Worm (Caenorhabditis elegans) whole organism, mixed stage, embryonic: Measurements from ENCODE around the gene srh-88.

Experiments
- blmp-1 ChIP-seq: fragments of 150-350 bp; optimal IDR thresholded peaks from 2 replicates; lab custom pipeline; 2014; ENCODE audit warnings: missing biosample characterization, missing genetic modification characterization
- ceh-39 ChIP-seq: fragments of 150-350 bp; optimal IDR thresholded peaks from 2 replicates; lab custom pipeline; 2014; ENCODE audit warnings: missing biosample characterization, missing genetic modification characterization
- ceh-43 ChIP-seq: fragments of 200-800 bp; sonication (Bioruptor generic); optimal IDR thresholded peaks from 2 replicates; lab custom pipeline; 2018; ENCODE audit warnings: mild to moderate bottlenecking, missing genetic modification characterization, moderate library complexity, missing compliant biosample characterization
- ceh-83 ChIP-seq: fragments of 200-800 bp; sonication (Bioruptor generic); optimal IDR thresholded peaks from 2 replicates; lab custom pipeline; 2018; ENCODE audit warnings: mild to moderate bottlenecking, missing genetic modification characterization, missing compliant biosample characterization
- ces-1 ChIP-seq: fragments of 150-350 bp; optimal IDR thresholded peaks from 2 replicates; lab custom pipeline; 2014; ENCODE audit warnings: missing biosample characterization, missing genetic modification reagents, missing genetic modification characterization
- cnd-1 ChIP-seq: fragments of 200-800 bp; sonication (Bioruptor generic); optimal IDR thresholded peaks from 2 replicates; lab custom pipeline; 2018; ENCODE audit warnings: mild to moderate bottlenecking, missing genetic modification characterization, missing compliant biosample characterization
- drap-1 ChIP-seq: fragments of 200-800 bp; sonication (Bioruptor generic); optimal IDR thresholded peaks from 3 replicates; lab custom pipeline; 2018; ENCODE audit warnings: mild to moderate bottlenecking, missing genetic modification characterization, missing compliant biosample characterization
- elt-1 ChIP-seq: sonication (generic microtip); optimal IDR thresholded peaks from 2 replicates; lab custom pipeline; 2017; ENCODE audit warnings: missing genetic modification characterization, mild to moderate bottlenecking, missing compliant biosample characterization, antibody characterized with exemption, moderate library complexity, borderline replicate concordance; ENCODE audit not compliant: insufficient read depth
- elt-3 ChIP-seq: fragments of 150-350 bp; optimal IDR thresholded peaks from 2 replicates; lab custom pipeline; 2014; ENCODE audit warnings: missing biosample characterization, missing genetic modification characterization
- flh-1 ChIP-seq: fragments of 200-800 bp; sonication (Bioruptor generic); optimal IDR thresholded peaks from 2 replicates; lab custom pipeline; 2018; ENCODE audit warnings: mild to moderate bottlenecking, missing genetic modification characterization, moderate library complexity, missing compliant biosample characterization
- ham-2 ChIP-seq: fragments of 200-800 bp; sonication (Bioruptor generic); optimal IDR thresholded peaks from 2 replicates; lab custom pipeline; 2018; ENCODE audit warnings: mild to moderate bottlenecking, missing genetic modification characterization, missing compliant biosample characterization
- lin-13 ChIP-seq: fragments of 150-350 bp; optimal IDR thresholded peaks from 2 replicates; lab custom pipeline; 2014; ENCODE audit warnings: missing biosample characterization, missing genetic modification characterization
- lin-32 ChIP-seq: fragments of 200-800 bp; sonication (Bioruptor generic); optimal IDR thresholded peaks from 2 replicates; lab custom pipeline; 2018; ENCODE audit warnings: mild to moderate bottlenecking, missing genetic modification characterization, missing compliant biosample characterization
- mab-5 ChIP-seq: fragments of 150-350 bp; optimal IDR thresholded peaks from 2 replicates; lab custom pipeline; 2014; ENCODE audit warnings: missing biosample characterization, missing genetic modification characterization
- mep-1 ChIP-seq: fragments of 150-350 bp; optimal IDR thresholded peaks from 2 replicates; lab custom pipeline; 2017; ENCODE audit warnings: missing biosample characterization, missing genetic modification reagents, missing genetic modification characterization, inconsistent platforms
- mls-2 ChIP-seq: sonication (generic microtip); optimal IDR thresholded peaks from 2 replicates; lab custom pipeline; 2016; ENCODE audit warnings: mild to moderate bottlenecking, missing genetic modification characterization, moderate library complexity, missing compliant biosample characterization
- nhr-12 ChIP-seq: fragments of 150-350 bp; optimal IDR thresholded peaks from 2 replicates; lab custom pipeline; 2014; ENCODE audit warnings: missing biosample characterization, missing genetic modification characterization
- nhr-2 ChIP-seq: fragments of 150-350 bp; optimal IDR thresholded peaks from 2 replicates; lab custom pipeline; 2014; ENCODE audit warnings: missing biosample characterization, missing genetic modification characterization
- nhr-237 ChIP-seq: fragments of 150-350 bp; optimal IDR thresholded peaks from 2 replicates; lab custom pipeline; 2014; ENCODE audit warnings: missing biosample characterization, missing genetic modification characterization
- nhr-28 ChIP-seq: fragments of 150-350 bp; optimal IDR thresholded peaks from 2 replicates; lab custom pipeline; 2014; ENCODE audit warnings: missing biosample characterization, missing genetic modification characterization
- pha-4 ChIP-seq: fragments of 150-350 bp; optimal IDR thresholded peaks from 2 replicates; lab custom pipeline; 2018; ENCODE audit warnings: missing biosample characterization, missing genetic modification reagents, missing genetic modification characterization
- sem-2 ChIP-seq: fragments of 200-800 bp; sonication (Bioruptor generic); optimal IDR thresholded peaks from 2 replicates; lab custom pipeline; 2018; ENCODE audit warnings: mild to moderate bottlenecking, missing genetic modification characterization, missing compliant biosample characterization
- snpc-4 ChIP-seq: fragments of 150-350 bp; optimal IDR thresholded peaks from 2 replicates; lab custom pipeline; 2014; ENCODE audit warnings: missing biosample characterization, missing genetic modification characterization
- sptf-1 ChIP-seq: sonication (generic microtip); optimal IDR thresholded peaks from 2 replicates; lab custom pipeline; 2017; ENCODE audit warnings: mild to moderate bottlenecking, missing genetic modification characterization, moderate library complexity, missing compliant biosample characterization
- tbx-8 ChIP-seq: fragments of 200-800 bp; sonication (Bioruptor generic); optimal IDR thresholded peaks from 2 replicates; lab custom pipeline; 2018; ENCODE audit warnings: mild to moderate bottlenecking, missing genetic modification characterization, moderate library complexity, missing compliant biosample characterization
- unc-120 ChIP-seq: sonication (generic microtip); optimal IDR thresholded peaks from 2 replicates; lab custom pipeline; 2017; ENCODE audit warnings: missing genetic modification characterization, missing compliant biosample characterization; ENCODE audit not compliant: poor library complexity, severe bottlenecking
- unc-39 ChIP-seq: fragments of 150-350 bp; optimal IDR thresholded peaks from 2 replicates; lab custom pipeline; 2014; ENCODE audit warnings: missing biosample characterization, missing genetic modification characterization
- unc-62 ChIP-seq: fragments of 150-350 bp; optimal IDR thresholded peaks from 2 replicates; lab custom pipeline; 2014; ENCODE audit warnings: missing biosample characterization, missing genetic modification reagents, missing genetic modification characterization
- zip-8 ChIP-seq: fragments of 150-350 bp; optimal IDR thresholded peaks from 2 replicates; lab custom pipeline; 2014; ENCODE audit warnings: missing biosample characterization, missing genetic modification characterization
- ztf-11 ChIP-seq: fragments of 150-350 bp; optimal IDR thresholded peaks from 2 replicates; lab custom pipeline; 2014; ENCODE audit warnings: missing biosample characterization, missing genetic modification characterization

srh-88 gene

DNA sequence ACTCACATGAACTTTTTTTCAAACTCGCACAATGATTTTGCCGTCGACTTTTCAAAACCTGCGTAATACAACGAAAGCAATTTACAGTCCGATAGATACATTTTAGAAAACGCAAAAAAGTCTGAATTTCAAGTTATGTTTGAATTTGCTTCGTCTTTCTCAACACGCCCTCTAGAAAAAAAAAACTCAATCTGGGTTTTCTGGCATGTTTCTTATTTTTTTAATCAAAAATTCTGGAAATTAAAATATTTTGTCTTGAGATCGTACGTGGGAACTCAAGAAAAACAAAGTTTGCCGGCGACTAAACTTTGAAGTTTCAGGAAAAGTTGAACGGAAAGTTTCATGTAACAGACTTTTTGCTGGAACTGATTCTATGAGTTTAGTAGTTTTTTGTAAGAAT is 29.1 kb upstream of the srh-88 start, which contains the start of gene srw-115:
Gene srw-115, minus strand, starts transcription at position 101 of the 400 bp plus-strand sequence.
- TF ChIP-seq lin-32 (no peak), unc-120 (tag; lab: Kevin White, UChicago) (no peak), zip-8 (tag; lab: Kevin White, UChicago) (no peak), mep-1 (tag; lab: Kevin White, UChicago) (no peak), nhr-237 (tag; lab: Kevin White, UChicago) (no peak), snpc-4 (no peak), mab-5 (tag; lab: Kevin White, UChicago) (no peak), lin-13 (tag; lab: Kevin White, UChicago) (no peak), sem-2 (GFP tag; lab: Kevin White, UChicago) (no peak), nhr-12 (tag; lab: Kevin White, UChicago) (no peak), ztf-11 (no peak), elt-1 (no peak), ham-2 (GFP tag; lab: Kevin White, UChicago) (no peak), flh-1 (no peak), mls-2 (tag; lab: Kevin White, UChicago) (no peak), drap-1 (no peak), unc-39 (tag; lab: Kevin White, UChicago) (no peak)

- no peak for TF ChIP-seq lin-32
- TF ChIP-seq sptf-1 (tag; lab: Kevin White, UChicago): no peak
- no peak for TF ChIP-seq unc-39 (tag; lab: Kevin White, UChicago)
- TF ChIP-seq ceh-83: no peak
- no peak for TF ChIP-seq ham-2 (GFP tag; lab: Kevin White, UChicago)
- TF ChIP-seq blmp-1 (tag; lab: Kevin White, UChicago): no peak
- no peak for TF ChIP-seq unc-62 (GFP tag; lab: Kevin White, UChicago)
- no peak for TF ChIP-seq pha-4 (tag; lab: Kevin White, UChicago)
- TF ChIP-seq tbx-8 (GFP tag; lab: Kevin White, UChicago): no peak
- no peak for TF ChIP-seq elt-3 (tag; lab: Kevin White, UChicago)
- TF ChIP-seq nhr-237 (tag; lab: Kevin White, UChicago): no peak
Observed at ce11 chrV:2992060-2992459, 27.4 kb upstream of the srh-88 start.

DNA sequence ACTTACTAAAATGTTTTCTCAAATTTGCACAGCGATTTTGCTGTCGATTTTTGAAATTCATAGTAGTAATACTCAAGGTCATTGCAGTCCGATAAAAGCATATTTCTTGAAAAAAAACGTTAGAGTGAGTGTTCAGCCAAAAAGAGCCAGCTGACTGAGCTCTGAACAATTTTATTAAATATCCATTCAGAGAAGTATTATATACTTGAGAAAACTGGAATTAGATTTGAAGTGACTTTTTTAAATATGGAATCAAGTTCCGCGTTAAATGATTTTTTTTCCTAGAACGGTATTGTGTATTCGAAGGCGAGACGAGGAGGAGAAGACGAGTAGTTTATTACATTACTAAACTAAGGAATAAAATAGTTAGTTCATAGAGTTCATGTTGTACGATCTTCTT is 26.8 kb upstream of the srh-88 start, which contains the start of gene srw-121:
Gene srw-121, minus strand, starts transcription at position 101 of the 400 bp plus-strand sequence.
- no peak for TF ChIP-seq ceh-43 (GFP tag; lab: Kevin White, UChicago)
- no peak for TF ChIP-seq ceh-39 (tag; lab: Kevin White, UChicago)
- TF ChIP-seq cnd-1: no peak
- TF ChIP-seq nhr-28: no peak
- TF ChIP-seq, all 35 proteins: peak for 0

ce11 chrV:2987407-2987806 is 22.7 kb upstream of the srh-88 start, which contains the start of gene srh-85:
Gene srh-85, minus strand, starts transcription at chrV:2987507.
- no peak for TF ChIP-seq lin-13 (tag; lab: Kevin White, UChicago)
- TF ChIP-seq elt-3 (tag; lab: Kevin White, UChicago): no peak
- TF ChIP-seq ham-2 (GFP tag; lab: Kevin White, UChicago): no peak

DNA sequence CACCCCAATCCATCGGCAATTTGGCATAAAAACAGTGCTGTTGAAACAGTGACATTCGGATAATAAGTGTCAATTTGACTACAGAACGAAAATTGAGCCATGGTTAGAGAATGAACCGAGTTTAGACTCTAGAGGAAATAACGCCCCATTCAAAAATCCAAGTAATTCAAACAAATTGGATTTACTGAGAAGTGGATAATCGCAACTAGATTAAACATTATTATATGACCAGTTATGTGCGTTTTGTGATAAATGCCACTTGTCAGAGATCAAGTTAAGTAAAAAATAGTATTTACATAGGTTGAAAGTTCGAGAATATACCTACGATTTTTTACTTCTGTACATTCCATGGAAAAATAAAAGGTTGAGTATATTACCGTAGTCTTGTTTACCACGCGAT is 20.6 kb upstream of the srh-88 start, which contains the start of gene srw-139:
Gene srw-139, minus strand, starts transcription at position 101 of the 400 bp plus-strand sequence.
- TF ChIP-seq nhr-28 (no peak), nhr-237 (tag; lab: Kevin White, UChicago) (no peak), lin-13 (tag; lab: Kevin White, UChicago) (no peak), ces-1 (no peak), nhr-2 (tag; lab: Kevin White, UChicago) (no peak), drap-1 (no peak), zip-8 (tag; lab: Kevin White, UChicago) (no peak), ham-2 (GFP tag; lab: Kevin White, UChicago) (no peak), pha-4 (tag; lab: Kevin White, UChicago) (no peak), lin-32 (no peak), ceh-83 (no peak), unc-39 (tag; lab: Kevin White, UChicago) (no peak)

DNA sequence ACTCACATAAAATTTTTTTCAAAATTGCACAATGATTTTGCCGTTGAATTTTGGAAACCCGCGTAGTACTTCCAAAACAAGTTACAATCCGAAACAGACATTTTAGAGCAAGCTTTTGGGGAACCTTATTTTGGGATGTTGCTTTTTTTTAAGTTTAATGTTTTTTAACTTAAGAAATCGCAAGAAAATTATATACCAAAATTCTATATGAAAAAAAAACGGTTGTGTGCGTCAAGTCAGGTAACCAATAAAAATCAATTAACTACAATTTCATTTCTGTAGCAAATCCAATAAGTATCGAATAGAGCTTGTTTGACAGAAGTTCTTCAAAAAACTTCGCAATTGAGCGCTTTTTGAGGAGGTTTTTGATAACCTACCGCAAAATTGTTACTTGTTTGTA is 18.7 kb upstream of the srh-88 start, which contains the start of gene srw-117:
Gene srw-117, minus strand, starts transcription at position 101 of the 400 bp plus-strand sequence.
- no peak for TF ChIP-seq cnd-1
- no peak for TF ChIP-seq nhr-237 (tag; lab: Kevin White, UChicago)
- no peak for TF ChIP-seq drap-1
- TF ChIP-seq ces-1: no peak
- TF ChIP-seq zip-8 (tag; lab: Kevin White, UChicago): no peak
- TF ChIP-seq nhr-28: no peak
- no peak for TF ChIP-seq elt-1
- TF ChIP-seq blmp-1 (tag; lab: Kevin White, UChicago): no peak
- TF ChIP-seq ham-2 (GFP tag; lab: Kevin White, UChicago): no peak
- TF ChIP-seq snpc-4: no peak
- no peak for TF ChIP-seq sem-2 (GFP tag; lab: Kevin White, UChicago)
- no peak for TF ChIP-seq flh-1
- TF ChIP-seq nhr-2 (tag; lab: Kevin White, UChicago): no peak
- no peak for TF ChIP-seq ceh-43 (GFP tag; lab: Kevin White, UChicago)
- TF ChIP-seq nhr-12 (tag; lab: Kevin White, UChicago): no peak
